Fruit fly (Drosophila melanogaster) whole organism: Measurements from ENCODE around the gene Cog3.
A peak's percentile ranks its signal among the peaks of the same experiment; 100 is the strongest.

Source experiments
- CG8478 ChIP-seq: fragments of >200 bp; optimal IDR thresholded peaks from 2 replicates; lab custom pipeline; 2018; ENCODE audit warnings: inconsistent platforms
- Dll ChIP-seq: fragments of >200 bp; optimal IDR thresholded peaks from 2 replicates; lab custom pipeline; 2017
- EcR ChIP-seq, 2 experiments: fragments of >200 bp; optimal IDR thresholded peaks; 2 replicates each; lab custom pipeline; 2017; ENCODE audit warnings: missing biosample characterization in 2 of 2, missing genetic modification characterization in 2 of 2, missing genetic modification reagents in 2 of 2
- pan ChIP-seq: fragments of >200 bp; optimal IDR thresholded peaks from 2 replicates; lab custom pipeline; 2017
- psq ChIP-seq: fragments of >200 bp; optimal IDR thresholded peaks from 2 replicates; lab custom pipeline; 2017
- usp ChIP-seq: fragments of >200 bp; optimal IDR thresholded peaks from 2 replicates; lab custom pipeline; 2017; ENCODE audit warnings: missing biosample characterization, missing genetic modification characterization, mixed read lengths

The Cog3 gene

dm6 chr2L:3477057-3477755 is 20.3 kb upstream of the Cog3 start:
- no peak for TF ChIP-seq usp (GFP tag; lab: Kevin White, UChicago)
- no peak for TF ChIP-seq Dll
- peak; percentile 85 for TF ChIP-seq pan (lab: Kevin White, UChicago)

DNA sequence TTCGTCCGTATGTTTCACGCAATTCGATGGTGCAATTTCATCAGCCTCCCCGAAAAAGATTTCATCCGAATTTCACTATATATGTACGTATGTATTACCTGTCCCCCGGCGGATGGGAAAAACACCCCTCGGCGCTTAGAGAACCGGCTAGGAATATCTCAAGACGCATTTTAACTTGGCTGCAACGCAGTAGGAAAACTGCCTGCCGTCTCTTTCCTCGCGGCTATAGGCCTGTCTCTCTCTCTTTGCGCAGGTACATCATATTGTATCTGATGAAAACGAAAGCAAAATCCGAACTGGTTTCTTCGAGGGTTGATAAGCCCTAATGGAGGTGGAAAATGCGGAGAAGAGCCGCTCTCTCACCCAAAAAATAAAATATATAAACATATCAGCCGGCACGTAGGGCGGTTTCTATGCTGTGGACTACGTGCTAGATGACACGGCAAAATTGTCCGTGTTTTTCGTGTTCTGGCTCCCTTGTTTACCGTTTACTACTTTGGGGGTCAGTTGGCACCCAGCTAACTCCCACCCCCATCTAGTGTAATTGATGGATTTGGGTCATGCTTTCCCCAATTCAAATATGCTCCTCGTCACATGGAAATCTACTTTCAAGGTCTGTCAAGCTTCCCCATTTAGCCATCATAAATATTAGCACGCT is 19.7 kb upstream of the Cog3 start:
- TF ChIP-seq Dll = no peak
- TF ChIP-seq CG8478 (lab: Kevin White, UChicago) = no peak
- TF ChIP-seq EcR (GFP tag; optimal IDR thresholded peaks at IDR 0.05; lab: Kevin White, UChicago) = no peak
- no peak for TF ChIP-seq usp (GFP tag; lab: Kevin White, UChicago)
- TF ChIP-seq pan (lab: Kevin White, UChicago) = no peak
- TF ChIP-seq psq = no peak

DNA sequence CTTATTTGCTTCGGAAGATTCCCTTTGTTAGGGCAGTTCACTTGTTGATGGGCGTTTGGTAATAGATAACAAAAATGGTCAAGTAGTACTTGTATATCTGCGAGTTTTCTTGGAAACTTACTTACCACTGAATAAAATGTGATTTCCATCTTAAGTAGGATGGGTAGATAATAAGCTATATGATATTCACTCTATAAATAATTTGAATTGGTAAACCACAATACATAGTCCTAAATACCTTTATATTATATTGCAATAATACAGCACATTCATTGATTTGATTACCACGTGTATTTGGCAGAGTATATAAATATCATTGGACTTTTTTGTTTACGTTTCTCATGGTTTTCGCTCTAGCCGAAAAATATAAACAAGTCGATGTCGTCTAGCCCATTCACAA is 19.1 kb upstream of the Cog3 start:
- TF ChIP-seq pan (lab: Kevin White, UChicago) (no peak), CG8478 (lab: Kevin White, UChicago) (no peak), psq (no peak), Dll (no peak), EcR (GFP tag; optimal IDR thresholded peaks at IDR 0.05; lab: Kevin White, UChicago) (no peak), usp (GFP tag; lab: Kevin White, UChicago) (no peak)

dm6 chr2L:3475168-3475567 is 18.3 kb upstream of the Cog3 start:
- TF ChIP-seq usp (GFP tag; lab: Kevin White, UChicago) (no peak), CG8478 (lab: Kevin White, UChicago) (no peak), pan (lab: Kevin White, UChicago) (no peak), psq (no peak), EcR (GFP tag; optimal IDR thresholded peaks at IDR 0.05; lab: Kevin White, UChicago) (no peak)

DNA sequence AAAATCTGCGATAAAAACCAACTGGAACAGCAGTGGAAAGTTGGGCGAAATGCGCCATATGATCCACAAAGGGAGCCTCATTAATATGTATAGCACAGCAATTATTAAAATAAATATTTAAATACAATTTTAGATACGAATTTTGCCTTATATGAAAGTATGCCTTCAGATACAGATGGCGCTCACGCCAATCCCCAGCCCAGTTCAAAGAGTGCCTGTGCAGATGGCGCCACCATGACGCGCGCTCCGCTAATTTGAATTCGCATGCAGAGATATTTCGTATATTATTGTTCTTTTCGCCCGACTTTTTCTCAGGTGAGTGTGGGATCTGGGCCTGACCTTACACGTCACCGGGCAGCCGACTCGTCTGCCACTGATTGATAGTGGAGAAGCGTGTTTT is 15.4 kb upstream of the Cog3 start, which contains the start of gene Pgant4:
Pgant4 (plus strand) TSS at position 362 of the 400 bp plus-strand sequence.
- no peak for TF ChIP-seq Dll
- TF ChIP-seq usp (GFP tag; lab: Kevin White, UChicago) = no peak
- TF ChIP-seq CG8478 (lab: Kevin White, UChicago) = no peak
- TF ChIP-seq EcR (GFP tag; optimal IDR thresholded peaks at IDR 0.05; lab: Kevin White, UChicago) = no peak
- no peak for TF ChIP-seq pan (lab: Kevin White, UChicago)
- TF ChIP-seq psq = no peak

dm6 chr2L:3469869-3470268 is 13.0 kb upstream of the Cog3 start, which contains the start of the genes Pif1 and CG31776:
Gene Pif1 (minus strand): TSS chr2L:3470004.
Gene CG31776 (plus strand): TSS chr2L:3470182.
- no peak for TF ChIP-seq CG8478 (lab: Kevin White, UChicago)
- no peak for TF ChIP-seq EcR (GFP tag; optimal IDR thresholded peaks at IDR 0.05; lab: Kevin White, UChicago)
- TF ChIP-seq psq = no peak
- no peak for TF ChIP-seq pan (lab: Kevin White, UChicago)
- no peak for TF ChIP-seq Dll
- TF ChIP-seq usp (GFP tag; lab: Kevin White, UChicago) = no peak

- TF ChIP-seq EcR (GFP tag; optimal IDR thresholded peaks at IDR 0.05; lab: Kevin White, UChicago) (no peak), pan (lab: Kevin White, UChicago) (no peak), CG8478 (lab: Kevin White, UChicago) (no peak)
Measured at dm6 chr2L:3466846-3467245, 10.0 kb upstream of the Cog3 start.

DNA sequence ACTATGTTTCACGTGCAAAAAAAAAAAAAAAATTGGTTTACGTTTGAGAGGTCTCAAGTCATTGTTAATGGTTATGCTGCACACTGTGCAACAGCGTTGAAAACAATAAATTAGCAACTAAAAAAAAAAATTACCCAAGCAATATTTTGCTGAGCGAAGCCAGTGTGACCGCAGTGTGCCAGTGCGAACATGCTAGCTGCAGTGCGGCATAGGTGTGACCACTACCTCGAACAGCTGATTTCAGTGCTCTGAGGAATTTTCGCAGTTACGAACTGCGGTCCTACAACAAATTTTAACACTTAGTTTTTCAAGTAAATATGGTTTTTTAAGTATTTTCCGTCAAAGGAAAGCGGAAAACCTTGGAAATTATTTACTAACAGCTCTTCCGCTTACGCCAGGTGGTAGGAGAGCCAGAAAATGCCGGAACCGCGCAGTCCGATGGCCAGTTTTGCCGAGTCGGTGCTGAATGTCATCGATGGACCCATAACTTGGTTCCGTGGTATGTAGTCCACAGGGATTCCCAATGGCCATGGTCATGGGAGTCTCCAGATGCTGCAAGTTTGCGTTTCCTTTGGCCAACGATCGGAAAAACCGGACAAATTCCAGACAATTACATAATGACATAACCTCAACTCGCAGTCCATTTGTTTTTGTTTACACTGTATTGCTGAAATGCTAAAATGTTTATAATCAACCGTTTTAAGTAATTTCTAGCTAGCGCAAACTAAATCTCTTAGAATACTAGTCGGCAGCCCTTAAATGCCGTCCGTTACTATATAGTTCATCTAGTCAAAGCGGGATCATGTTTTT is 9.3 kb upstream of the Cog3 start, which contains the start of the genes msl-2 and ND-PDSW:
msl-2 (minus strand) TSS at position 195 of the 810 bp plus-strand sequence.
ND-PDSW (plus strand) TSS at position 240 of the 810 bp plus-strand sequence.
- TF ChIP-seq psq (no peak), Dll (no peak), EcR (GFP tag; optimal IDR thresholded peaks at IDR 0.05; lab: Kevin White, UChicago) (no peak), CG8478 (lab: Kevin White, UChicago) (no peak), usp (GFP tag; lab: Kevin White, UChicago) (no peak), pan (lab: Kevin White, UChicago) (no peak)

- no peak for TF ChIP-seq pan (lab: Kevin White, UChicago)
- TF ChIP-seq psq = no peak
- TF ChIP-seq usp (GFP tag; lab: Kevin White, UChicago) = no peak
- TF ChIP-seq Dll = no peak
- no peak for TF ChIP-seq CG8478 (lab: Kevin White, UChicago)
- no peak for TF ChIP-seq EcR (GFP tag; optimal IDR thresholded peaks at IDR 0.05; lab: Kevin White, UChicago)
Measured at dm6 chr2L:3465426-3465825, 8.6 kb upstream of the Cog3 start.

DNA sequence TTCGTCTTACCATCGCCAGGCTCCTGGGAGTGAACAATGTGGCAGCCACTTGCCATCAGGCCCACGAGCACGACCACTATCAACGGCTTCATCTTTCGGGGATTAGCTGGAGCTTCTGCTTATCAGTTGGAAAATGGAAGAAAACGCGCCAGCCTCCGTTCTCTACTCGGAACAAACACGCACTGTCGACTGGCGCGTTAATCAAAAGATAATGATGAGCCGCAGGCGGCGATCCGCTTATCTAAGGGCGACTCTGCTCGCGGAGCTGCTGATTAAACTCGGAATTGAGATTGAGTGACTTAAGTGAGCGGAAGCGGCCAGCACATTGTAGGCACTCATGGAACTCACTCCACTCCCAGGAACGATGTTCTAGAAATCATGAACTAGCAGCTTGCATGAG is 4.9 kb upstream of the Cog3 start, which contains the start of gene CG3246:
CG3246 (minus strand) TSS at position 193 of the 400 bp plus-strand sequence.
- TF ChIP-seq usp (GFP tag; lab: Kevin White, UChicago) (no peak), psq (no peak), Dll (no peak), EcR (GFP tag; optimal IDR thresholded peaks at IDR 0.05; lab: Kevin White, UChicago) (no peak), pan (lab: Kevin White, UChicago) (no peak), CG8478 (lab: Kevin White, UChicago) (no peak)

DNA sequence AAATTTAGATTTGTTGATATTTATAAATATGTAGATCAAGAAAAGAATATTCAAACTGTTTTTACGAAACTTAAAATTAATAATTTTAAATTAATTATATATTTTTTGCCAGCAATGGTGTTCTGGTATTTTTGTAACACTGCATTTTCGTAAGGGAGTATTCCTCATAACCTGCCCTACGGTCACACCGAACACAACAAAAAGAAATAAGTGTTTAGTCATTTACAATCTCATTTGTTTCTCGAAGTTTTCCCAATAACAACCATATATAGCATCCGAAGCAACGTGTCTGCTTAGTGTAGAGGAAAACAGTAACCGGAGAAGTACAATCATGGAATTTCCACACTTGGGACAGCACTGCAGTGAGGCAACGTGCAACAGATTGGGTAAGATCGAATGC is 4.6 kb downstream of the Cog3 start, which contains the start of gene CG12795:
CG12795 (plus strand) TSS at position 181 of the 400 bp plus-strand sequence.
- no peak for TF ChIP-seq CG8478 (lab: Kevin White, UChicago)
- TF ChIP-seq EcR (GFP tag; optimal IDR thresholded peaks at IDR 0.05; lab: Kevin White, UChicago) = no peak
- TF ChIP-seq pan (lab: Kevin White, UChicago) = no peak
- no peak for TF ChIP-seq usp (GFP tag; lab: Kevin White, UChicago)
- TF ChIP-seq psq = no peak
- TF ChIP-seq Dll = no peak
